Worm (Caenorhabditis elegans) whole organism, L3 larva: ENCODE measurements around the gene F36D4.1.

Source experiments
- R02D3.7 ChIP-seq: fragments of 150-350 bp; optimal IDR thresholded peaks from 2 replicates; lab custom pipeline; 2014; ENCODE audit warnings: missing biosample characterization, missing genetic modification characterization
- ama-1 ChIP-seq: fragments of 150-350 bp; optimal IDR thresholded peaks from 2 replicates; lab custom pipeline; 2018
- elt-2 ChIP-seq: sonication (generic microtip); optimal IDR thresholded peaks from 2 replicates; lab custom pipeline; 2016; ENCODE audit warnings: missing genetic modification reagents, mild to moderate bottlenecking, missing genetic modification characterization, missing compliant biosample characterization
- elt-3 ChIP-seq, 3 experiments: fragments of 150-350 bp in 1 of 3; sonication (generic microtip) in 2 of 3; optimal IDR thresholded peaks; 2 replicates in 2 of 3; 4 replicates in 1 of 3; lab custom pipeline; 2014 to 2017; ENCODE audit warnings: missing biosample characterization in 3 of 3, missing genetic modification characterization in 3 of 3
- fkh-10 ChIP-seq: sonication (generic microtip); optimal IDR thresholded peaks from 2 replicates; lab custom pipeline; 2017; ENCODE audit warnings: missing biosample characterization, missing genetic modification reagents, missing genetic modification characterization
- fos-1 ChIP-seq: fragments of 150-350 bp; optimal IDR thresholded peaks from 2 replicates; lab custom pipeline; 2014; ENCODE audit warnings: missing biosample characterization, missing genetic modification characterization
- mdl-1 ChIP-seq: fragments of 150-350 bp; optimal IDR thresholded peaks from 2 replicates; lab custom pipeline; 2014; ENCODE audit warnings: missing biosample characterization, missing genetic modification characterization
- nfya-1 ChIP-seq: sonication (generic microtip); optimal IDR thresholded peaks from 2 replicates; lab custom pipeline; 2017; ENCODE audit warnings: missing genetic modification characterization, mild to moderate bottlenecking, missing compliant biosample characterization, antibody characterized with exemption, moderate library complexity; ENCODE audit not compliant: insufficient read depth
- nhr-43 ChIP-seq: sonication (generic microtip); optimal IDR thresholded peaks from 2 replicates; lab custom pipeline; 2016; ENCODE audit warnings: mild to moderate bottlenecking, missing genetic modification characterization, missing compliant biosample characterization; ENCODE audit not compliant: poor library complexity, severe bottlenecking

DNA sequence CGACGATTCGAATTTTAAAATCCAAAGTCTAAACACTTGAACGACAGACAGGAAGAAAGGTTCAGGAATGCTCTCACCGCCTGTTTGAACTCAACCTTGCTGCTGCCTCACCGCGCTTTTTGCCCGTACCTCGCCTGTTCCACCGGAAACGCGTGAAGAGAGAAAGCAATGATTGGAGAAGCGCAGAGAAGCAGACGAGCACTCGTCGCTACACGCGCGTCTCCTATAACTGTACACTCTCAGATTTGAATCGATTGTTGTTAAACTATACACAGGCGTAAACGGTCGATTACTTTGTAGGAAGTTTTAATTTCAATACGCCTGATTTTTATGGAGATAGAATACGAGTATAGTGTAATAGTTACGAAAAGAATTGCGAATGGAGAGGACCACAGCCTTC lies 7.8 kb downstream of the F36D4.1 start:
- TF ChIP-seq nhr-43 = no peak
- peak; percentile 39 for TF ChIP-seq nfya-1 (tag; lab: Kevin White, UChicago)
- TF ChIP-seq mdl-1 (tag; lab: Kevin White, UChicago) = no peak
- TF ChIP-seq R02D3.7 (tag; lab: Kevin White, UChicago) = no peak
- TF ChIP-seq elt-2 (tag; lab: Kevin White, UChicago) = peak; percentile 57
- no peak for TF ChIP-seq fos-1 (tag; lab: Kevin White, UChicago)
- no peak for TF ChIP-seq elt-3 (tag; optimal IDR thresholded peaks at IDR 0.05; lab: Kevin White, UChicago)
- no peak for TF ChIP-seq fkh-10
- no peak for TF ChIP-seq ama-1 (lab: Kevin White, UChicago)
